Worm (Caenorhabditis elegans) whole organism, L3 larva: ENCODE measurements around the gene meg-3.

Source experiments
- R02D3.7 ChIP-seq: fragments of 150-350 bp; optimal IDR thresholded peaks from 2 replicates; lab custom pipeline; 2014; ENCODE audit warnings: missing biosample characterization, missing genetic modification characterization
- ZK546.5 ChIP-seq: sonication (generic microtip); optimal IDR thresholded peaks from 2 replicates; lab custom pipeline; 2017; ENCODE audit warnings: missing biosample characterization, missing genetic modification characterization
- aly-2 ChIP-seq: fragments of 150-350 bp; optimal IDR thresholded peaks from 2 replicates; lab custom pipeline; 2014; ENCODE audit warnings: missing biosample characterization, missing genetic modification characterization
- ama-1 ChIP-seq: fragments of 150-350 bp; optimal IDR thresholded peaks from 2 replicates; lab custom pipeline; 2018
- ceh-82 ChIP-seq: fragments of 150-350 bp; optimal IDR thresholded peaks from 2 replicates; lab custom pipeline; 2014; ENCODE audit warnings: missing biosample characterization, missing genetic modification characterization
- ceh-9 ChIP-seq: sonication (generic microtip); optimal IDR thresholded peaks from 2 replicates; lab custom pipeline; 2018; ENCODE audit warnings: missing biosample characterization, missing genetic modification characterization
- daf-12 ChIP-seq: fragments of 150-350 bp; optimal IDR thresholded peaks from 2 replicates; lab custom pipeline; 2014; ENCODE audit warnings: missing biosample characterization, missing genetic modification reagents, missing genetic modification characterization
- elt-1 ChIP-seq: fragments of 150-350 bp; optimal IDR thresholded peaks from 2 replicates; lab custom pipeline; 2014; ENCODE audit warnings: missing biosample characterization, missing genetic modification characterization
- elt-2 ChIP-seq: sonication (generic microtip); optimal IDR thresholded peaks from 2 replicates; lab custom pipeline; 2016; ENCODE audit warnings: missing genetic modification reagents, mild to moderate bottlenecking, missing genetic modification characterization, missing compliant biosample characterization
- elt-3 ChIP-seq, 3 experiments: fragments of 150-350 bp in 1 of 3; sonication (generic microtip) in 2 of 3; optimal IDR thresholded peaks; 2 replicates in 2 of 3; 4 replicates in 1 of 3; lab custom pipeline; 2014 to 2017; ENCODE audit warnings: missing biosample characterization in 3 of 3, missing genetic modification characterization in 3 of 3
- eor-1 ChIP-seq, 2 experiments: fragments of 150-350 bp; optimal IDR thresholded peaks; 2 replicates each; lab custom pipeline; 2014 to 2018; ENCODE audit warnings: missing biosample characterization in 2 of 2, missing genetic modification characterization in 2 of 2
- fkh-10 ChIP-seq: sonication (generic microtip); optimal IDR thresholded peaks from 2 replicates; lab custom pipeline; 2017; ENCODE audit warnings: missing biosample characterization, missing genetic modification reagents, missing genetic modification characterization
- fkh-2 ChIP-seq: fragments of 150-350 bp; optimal IDR thresholded peaks from 2 replicates; lab custom pipeline; 2014; ENCODE audit warnings: missing biosample characterization, missing genetic modification reagents, missing genetic modification characterization
- fos-1 ChIP-seq: fragments of 150-350 bp; optimal IDR thresholded peaks from 2 replicates; lab custom pipeline; 2014; ENCODE audit warnings: missing biosample characterization, missing genetic modification characterization
- hmg-11 ChIP-seq: sonication (generic microtip); optimal IDR thresholded peaks from 2 replicates; lab custom pipeline; 2016; ENCODE audit warnings: missing genetic modification characterization, missing compliant biosample characterization
- lin-15B ChIP-seq: fragments of 150-350 bp; optimal IDR thresholded peaks from 2 replicates; lab custom pipeline; 2014; ENCODE audit warnings: missing biosample characterization, missing genetic modification characterization
- lsy-12 ChIP-seq: sonication (generic microtip); optimal IDR thresholded peaks from 2 replicates; lab custom pipeline; 2016; ENCODE audit warnings: mild to moderate bottlenecking, missing genetic modification characterization, missing compliant biosample characterization
- mdl-1 ChIP-seq: fragments of 150-350 bp; optimal IDR thresholded peaks from 2 replicates; lab custom pipeline; 2014; ENCODE audit warnings: missing biosample characterization, missing genetic modification characterization
- mml-1 ChIP-seq: fragments of 150-350 bp; sonication (generic microtip); optimal IDR thresholded peaks from 3 replicates; lab custom pipeline; 2014; ENCODE audit warnings: missing biosample characterization, missing genetic modification characterization
- nfya-1 ChIP-seq: sonication (generic microtip); optimal IDR thresholded peaks from 2 replicates; lab custom pipeline; 2017; ENCODE audit warnings: missing genetic modification characterization, mild to moderate bottlenecking, missing compliant biosample characterization, antibody characterized with exemption, moderate library complexity; ENCODE audit not compliant: insufficient read depth
- nhr-12 ChIP-seq: fragments of 150-350 bp; optimal IDR thresholded peaks from 2 replicates; lab custom pipeline; 2014; ENCODE audit warnings: missing biosample characterization, missing genetic modification characterization
- nhr-237 ChIP-seq: fragments of 150-350 bp; optimal IDR thresholded peaks from 2 replicates; lab custom pipeline; 2014; ENCODE audit warnings: missing biosample characterization, missing genetic modification characterization
- nhr-25 ChIP-seq: sonication (generic microtip); optimal IDR thresholded peaks from 2 replicates; lab custom pipeline; 2017; ENCODE audit warnings: missing biosample characterization, missing genetic modification characterization
- nhr-28 ChIP-seq: fragments of 150-350 bp; optimal IDR thresholded peaks from 2 replicates; lab custom pipeline; 2014; ENCODE audit warnings: missing biosample characterization, missing genetic modification characterization
- nhr-67 ChIP-seq: fragments of 150-350 bp; optimal IDR thresholded peaks from 2 replicates; lab custom pipeline; 2014; ENCODE audit warnings: missing biosample characterization, missing genetic modification characterization
- pha-4 ChIP-seq: fragments of 150-350 bp; optimal IDR thresholded peaks from 2 replicates; lab custom pipeline; 2014; ENCODE audit warnings: missing biosample characterization, missing genetic modification reagents, missing genetic modification characterization
- sea-2 ChIP-seq: fragments of 150-350 bp; sonication (generic microtip); optimal IDR thresholded peaks from 4 replicates; lab custom pipeline; 2014; ENCODE audit warnings: missing biosample characterization, missing genetic modification reagents, missing genetic modification characterization
- skn-1 ChIP-seq: fragments of 150-350 bp; optimal IDR thresholded peaks from 2 replicates; lab custom pipeline; 2014; ENCODE audit warnings: missing biosample characterization, missing genetic modification characterization
- snpc-4 ChIP-seq: fragments of 150-350 bp; optimal IDR thresholded peaks from 2 replicates; lab custom pipeline; 2014; ENCODE audit warnings: missing biosample characterization, missing genetic modification characterization
- tbx-2 ChIP-seq: sonication (generic microtip); optimal IDR thresholded peaks from 2 replicates; lab custom pipeline; 2016; ENCODE audit warnings: mild to moderate bottlenecking, missing genetic modification characterization, missing compliant biosample characterization
- unc-39 ChIP-seq: sonication (generic microtip); optimal IDR thresholded peaks from 4 replicates; lab custom pipeline; 2017; ENCODE audit warnings: missing biosample characterization, missing genetic modification characterization
- unc-62 ChIP-seq: fragments of 150-350 bp; sonication (generic microtip); optimal IDR thresholded peaks from 4 replicates; lab custom pipeline; 2014; ENCODE audit warnings: missing biosample characterization, missing genetic modification reagents, missing genetic modification characterization
- zag-1 ChIP-seq: fragments of 150-350 bp; optimal IDR thresholded peaks from 2 replicates; lab custom pipeline; 2014; ENCODE audit warnings: missing biosample characterization, missing genetic modification characterization
- ztf-11 ChIP-seq: fragments of 150-350 bp; optimal IDR thresholded peaks from 2 replicates; lab custom pipeline; 2014; ENCODE audit warnings: missing biosample characterization, missing genetic modification characterization
- ztf-4 ChIP-seq: fragments of 150-350 bp; optimal IDR thresholded peaks from 2 replicates; lab custom pipeline; 2014; ENCODE audit warnings: missing biosample characterization, missing genetic modification characterization

meg-3 gene

ce11 chrX:2013912-2014311, 24.5 kb upstream of the meg-3 start:
- TF ChIP-seq tbx-2 (tag; lab: Kevin White, UChicago), result no peak
- no peak for TF ChIP-seq fkh-10 (GFP tag; lab: Kevin White, UChicago)
- no peak for TF ChIP-seq R02D3.7
- TF ChIP-seq unc-62 (GFP tag; lab: Kevin White, UChicago), result no peak
- TF ChIP-seq nhr-28 (tag; lab: Kevin White, UChicago), result no peak
- TF ChIP-seq ceh-82 (tag; lab: Kevin White, UChicago), result no peak
- no peak for TF ChIP-seq elt-2 (tag; lab: Kevin White, UChicago)
- TF ChIP-seq daf-12, result no peak

ce11 chrX:2012491-2013201, 23.2 kb upstream of the meg-3 start, which contains the start of gene Y102A11A.9:
Gene Y102A11A.9 (plus strand): TSS chrX:2013151.
- no peak for TF ChIP-seq nhr-25 (tag; lab: Kevin White, UChicago)
- TF ChIP-seq elt-1, result no peak
- TF ChIP-seq fkh-10 (GFP tag; lab: Kevin White, UChicago), result no peak
- no peak for TF ChIP-seq elt-3 (tag; optimal IDR thresholded peaks at IDR 0.05; lab: Kevin White, UChicago)
- no peak for TF ChIP-seq ztf-4 (tag; lab: Kevin White, UChicago)
- no peak for TF ChIP-seq zag-1

- TF ChIP-seq elt-2 (tag; lab: Kevin White, UChicago) (no peak), nfya-1 (tag; lab: Kevin White, UChicago) (no peak), aly-2 (tag; lab: Kevin White, UChicago) (no peak), nhr-28 (tag; lab: Kevin White, UChicago) (no peak), snpc-4 (tag; lab: Kevin White, UChicago) (no peak), mdl-1 (tag; lab: Kevin White, UChicago) (no peak), fos-1 (tag; lab: Kevin White, UChicago) (no peak), mml-1 (tag; lab: Kevin White, UChicago) (no peak), lin-15B (tag; lab: Kevin White, UChicago) (no peak), fkh-2 (tag; lab: Kevin White, UChicago) (no peak), ama-1 (no peak)
Observed at ce11 chrX:2000517-2000916, 11.1 kb upstream of the meg-3 start.

- TF ChIP-seq hmg-11 (no peak), nhr-237 (tag; lab: Kevin White, UChicago) (no peak), nhr-12 (tag; lab: Kevin White, UChicago) (no peak), nfya-1 (tag; lab: Kevin White, UChicago) (no peak), fos-1 (tag; lab: Kevin White, UChicago) (no peak), zag-1 (no peak), pha-4 (tag; lab: Kevin White, UChicago) (no peak), ceh-82 (tag; lab: Kevin White, UChicago) (no peak), unc-39 (no peak), ceh-9 (tag; lab: Kevin White, UChicago) (no peak), lsy-12 (no peak), ztf-11 (tag; lab: Kevin White, UChicago) (no peak)
Observed at ce11 chrX:1998825-1999224, 9.4 kb upstream of the meg-3 start.

- TF ChIP-seq lsy-12 (no peak), nhr-25 (tag; lab: Kevin White, UChicago) (no peak), nhr-67 (tag; lab: Kevin White, UChicago) (no peak), tbx-2 (tag; lab: Kevin White, UChicago) (no peak), skn-1 (tag; lab: Kevin White, UChicago) (no peak), nfya-1 (tag; lab: Kevin White, UChicago) (no peak), pha-4 (tag; lab: Kevin White, UChicago) (no peak), sea-2 (GFP tag; lab: Kevin White, UChicago) (no peak), eor-1 (tag; optimal IDR thresholded peaks at IDR 0.05; lab: Kevin White, UChicago) (no peak), nhr-237 (tag; lab: Kevin White, UChicago) (no peak), ZK546.5 (tag; lab: Kevin White, UChicago) (no peak), nhr-28 (tag; lab: Kevin White, UChicago) (no peak)
Observed at ce11 chrX:1997934-1998333, 8.5 kb upstream of the meg-3 start, which contains the start of gene Y40A1A.3. Gene Y40A1A.3 (minus strand): TSS chrX:1998034.
